Worm (Caenorhabditis elegans) whole organism, L1 larva: ENCODE results near the gene Y7A5A.1.
A peak's percentile ranks its signal among the peaks of the same experiment; 100 is the strongest.

ENCODE experiments used
- C04F5.9 ChIP-seq: sonication (generic microtip); optimal IDR thresholded peaks from 2 replicates; lab custom pipeline; 2016; ENCODE audit warnings: missing genetic modification characterization, missing compliant biosample characterization
- Y116A8C.19 ChIP-seq: sonication (generic microtip); optimal IDR thresholded peaks from 2 replicates; lab custom pipeline; 2016; ENCODE audit warnings: missing compliant biosample characterization, missing genetic modification characterization, borderline replicate concordance
- ama-1 ChIP-seq: fragments of 150-350 bp; optimal IDR thresholded peaks from 2 replicates; lab custom pipeline; 2014
- blmp-1 ChIP-seq: fragments of 150-350 bp; optimal IDR thresholded peaks from 2 replicates; lab custom pipeline; 2014; ENCODE audit warnings: missing biosample characterization, missing genetic modification characterization
- ceh-8 ChIP-seq: fragments of 200-800 bp; sonication (Bioruptor generic); optimal IDR thresholded peaks from 2 replicates; lab custom pipeline; 2018; ENCODE audit warnings: mild to moderate bottlenecking, missing genetic modification characterization, moderate library complexity, missing compliant biosample characterization
- ceh-88 ChIP-seq: fragments of 200-800 bp; sonication (Bioruptor generic); IDR thresholded peaks from 2 replicates; pipeline ENCODE4 v1.3.6; 2022; ENCODE audit warnings: missing genetic modification characterization, missing compliant biosample characterization
- ces-1 ChIP-seq: fragments of 150-350 bp; optimal IDR thresholded peaks from 2 replicates; lab custom pipeline; 2014; ENCODE audit warnings: missing biosample characterization, missing genetic modification reagents, missing genetic modification characterization
- efl-1 ChIP-seq, 4 experiments: fragments of 150-350 bp; optimal IDR thresholded peaks in 3 of 4; peaks in 1 of 4; 1 replicate in 1 of 4; 2 replicates in 3 of 4; lab custom pipeline; 2014; ENCODE audit warnings: missing biosample characterization in 2 of 4, missing genetic modification characterization in 2 of 4, missing genetic modification reagents in 2 of 4
- egl-13 ChIP-seq: sonication (generic microtip); optimal IDR thresholded peaks from 2 replicates; lab custom pipeline; 2016; ENCODE audit warnings: missing genotype, missing genetic modification reagents, missing genetic modification characterization, missing compliant biosample characterization
- elt-2 ChIP-seq: sonication (generic microtip); optimal IDR thresholded peaks from 2 replicates; lab custom pipeline; 2016; ENCODE audit warnings: missing genetic modification characterization, mild to moderate bottlenecking, inconsistent platforms, missing compliant biosample characterization, missing genetic modification reagents
- ets-5 ChIP-seq: fragments of 200-800 bp; sonication (Bioruptor generic); IDR thresholded peaks from 2 replicates; pipeline ENCODE4 v1.3.6; 2022; ENCODE audit warnings: missing genetic modification characterization, missing compliant biosample characterization
- fkh-8 ChIP-seq: sonication (generic microtip); optimal IDR thresholded peaks from 2 replicates; lab custom pipeline; 2016; ENCODE audit warnings: mild to moderate bottlenecking, missing genetic modification characterization, missing compliant biosample characterization
- fos-1 ChIP-seq: fragments of 150-350 bp; optimal IDR thresholded peaks from 2 replicates; lab custom pipeline; 2014; ENCODE audit warnings: missing biosample characterization, missing genetic modification characterization
- grh-1 ChIP-seq: fragments of 200-800 bp; sonication (Bioruptor generic); IDR thresholded peaks from 2 replicates; pipeline ENCODE4 v1.3.6; 2022; ENCODE audit warnings: missing genetic modification reagents, missing genetic modification characterization, missing compliant biosample characterization
- hlh-17 ChIP-seq: fragments of 200-800 bp; sonication (Bioruptor generic); optimal IDR thresholded peaks from 2 replicates; lab custom pipeline; 2018; ENCODE audit warnings: missing genetic modification characterization, mild to moderate bottlenecking, missing compliant biosample characterization, moderate library complexity, borderline replicate concordance
- hlh-4 ChIP-seq: sonication (generic microtip); optimal IDR thresholded peaks from 2 replicates; lab custom pipeline; 2016; ENCODE audit warnings: mild to moderate bottlenecking, missing genetic modification characterization, missing compliant biosample characterization
- isw-1 ChIP-seq: fragments of 200-800 bp; sonication (Bioruptor generic); IDR thresholded peaks from 2 replicates; pipeline ENCODE4 v1.3.6; 2022; ENCODE audit warnings: missing genetic modification characterization, missing compliant biosample characterization
- jun-1 ChIP-seq: fragments of 150-350 bp; optimal IDR thresholded peaks from 2 replicates; lab custom pipeline; 2014; ENCODE audit warnings: missing biosample characterization, missing genetic modification reagents, missing genetic modification characterization
- lin-14 ChIP-seq: fragments of 200-800 bp; sonication (Bioruptor generic); optimal IDR thresholded peaks from 2 replicates; lab custom pipeline; 2018; ENCODE audit warnings: mild to moderate bottlenecking, missing genetic modification characterization, moderate library complexity, missing compliant biosample characterization
- lin-15B ChIP-seq: fragments of 150-350 bp; sonication (generic microtip); optimal IDR thresholded peaks from 3 replicates; lab custom pipeline; 2014; ENCODE audit warnings: missing biosample characterization, missing genetic modification characterization
- lin-39 ChIP-seq: fragments of 150-350 bp; optimal IDR thresholded peaks from 2 replicates; lab custom pipeline; 2014; ENCODE audit warnings: missing biosample characterization, missing genetic modification reagents, missing genetic modification characterization
- lir-3 ChIP-seq: sonication (generic microtip); optimal IDR thresholded peaks from 2 replicates; lab custom pipeline; 2016; ENCODE audit warnings: mild to moderate bottlenecking, missing genetic modification characterization, moderate library complexity, missing compliant biosample characterization; ENCODE audit not compliant: poor library complexity
- mdl-1 ChIP-seq, 2 experiments: fragments of 150-350 bp; optimal IDR thresholded peaks; 2 replicates each; lab custom pipeline; 2014 to 2017; ENCODE audit warnings: missing biosample characterization in 2 of 2, missing genetic modification characterization in 2 of 2, inconsistent platforms in 1 of 2
- mef-2 ChIP-seq: fragments of 150-350 bp; optimal IDR thresholded peaks from 2 replicates; lab custom pipeline; 2014; ENCODE audit warnings: missing biosample characterization, missing genetic modification characterization
- nhr-19 ChIP-seq: fragments of 200-800 bp; sonication (Bioruptor generic); conservative IDR thresholded peaks from 2 replicates; pipeline ENCODE4 v1.3.6; 2022; ENCODE audit warnings: missing genetic modification characterization, missing compliant biosample characterization
- nhr-20 ChIP-seq: sonication (generic microtip); optimal IDR thresholded peaks from 2 replicates; lab custom pipeline; 2016; ENCODE audit warnings: mild to moderate bottlenecking, missing genetic modification characterization, missing compliant biosample characterization
- nhr-47 ChIP-seq: sonication (generic microtip); optimal IDR thresholded peaks from 2 replicates; lab custom pipeline; 2016; ENCODE audit warnings: mild to moderate bottlenecking, missing genetic modification characterization, moderate library complexity, missing compliant biosample characterization
- nhr-71 ChIP-seq: sonication (generic microtip); optimal IDR thresholded peaks from 2 replicates; lab custom pipeline; 2016; ENCODE audit warnings: mild to moderate bottlenecking, missing genetic modification characterization, moderate library complexity, missing compliant biosample characterization
- nhr-85 ChIP-seq: sonication (generic microtip); peaks from one replicate; lab custom pipeline; 2016; ENCODE audit warnings: missing genetic modification characterization, inconsistent platforms, missing compliant biosample characterization
- nhr-90 ChIP-seq: sonication (generic microtip); optimal IDR thresholded peaks from 2 replicates; lab custom pipeline; 2016; ENCODE audit warnings: mild to moderate bottlenecking, missing genetic modification characterization, missing compliant biosample characterization; ENCODE audit not compliant: poor library complexity
- rnt-1 ChIP-seq: sonication (generic microtip); optimal IDR thresholded peaks from 2 replicates; lab custom pipeline; 2016; ENCODE audit warnings: mild to moderate bottlenecking, missing genetic modification characterization, moderate library complexity, missing compliant biosample characterization
- skn-1 ChIP-seq: fragments of 150-350 bp; optimal IDR thresholded peaks from 2 replicates; lab custom pipeline; 2014; ENCODE audit warnings: missing biosample characterization, missing genetic modification characterization
- sup-37 ChIP-seq: fragments of 200-800 bp; sonication (Bioruptor generic); optimal IDR thresholded peaks from 2 replicates; lab custom pipeline; 2018; ENCODE audit warnings: mild to moderate bottlenecking, missing genetic modification characterization, missing compliant biosample characterization
- swsn-7 ChIP-seq: sonication (generic microtip); optimal IDR thresholded peaks from 2 replicates; lab custom pipeline; 2016; ENCODE audit warnings: missing genetic modification characterization, missing compliant biosample characterization
- unc-130 ChIP-seq: fragments of 150-350 bp; optimal IDR thresholded peaks from 2 replicates; lab custom pipeline; 2017; ENCODE audit warnings: missing biosample characterization, missing genetic modification characterization, inconsistent platforms
- unc-30 ChIP-seq: sonication (generic microtip); optimal IDR thresholded peaks from 2 replicates; lab custom pipeline; 2017; ENCODE audit warnings: missing biosample characterization, missing genetic modification characterization
- vab-15 ChIP-seq: sonication (generic microtip); optimal IDR thresholded peaks from 2 replicates; lab custom pipeline; 2017; ENCODE audit warnings: missing genotype, mild to moderate bottlenecking, missing genetic modification characterization, missing compliant biosample characterization
- zag-1 ChIP-seq: fragments of 150-350 bp; optimal IDR thresholded peaks from 2 replicates; lab custom pipeline; 2014; ENCODE audit warnings: missing biosample characterization, missing genetic modification characterization
- ztf-11 ChIP-seq, 2 experiments: sonication (generic microtip); optimal IDR thresholded peaks; 2 replicates each; lab custom pipeline; 2016 to 2017; ENCODE audit warnings: missing genetic modification characterization in 2 of 2, missing biosample characterization in 1 of 2, missing compliant biosample characterization in 1 of 2

The Y7A5A.1 gene

ce11 chrX:15799595-15799994, 28.3 kb upstream of the Y7A5A.1 start, which contains the start of gene Y7A5A.6:
Gene Y7A5A.6, minus strand, starts transcription at chrX:15799695.
- TF ChIP-seq ets-5 (GFP tag; lab: Robert Waterston, UW) (no peak), elt-2 (tag; lab: Kevin White, UChicago) (peak; percentile 35)

DNA sequence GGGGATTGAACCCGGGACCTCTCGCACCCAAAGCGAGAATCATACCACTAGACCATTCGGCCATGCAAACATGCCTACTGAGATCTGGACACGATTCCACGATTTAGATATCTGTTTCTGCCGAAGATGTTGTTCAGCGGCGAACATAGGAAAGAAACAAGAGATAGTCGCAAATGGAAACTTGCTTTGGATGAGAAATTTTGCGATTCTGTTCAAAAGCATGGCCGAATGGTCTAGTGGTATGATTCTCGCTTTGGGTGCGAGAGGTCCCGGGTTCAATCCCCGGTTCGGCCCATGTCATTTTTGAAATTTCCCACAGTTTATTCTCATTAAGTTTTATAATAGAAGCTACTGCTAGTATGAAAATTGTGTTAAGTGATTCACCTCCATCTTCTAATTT, 25.3 kb upstream of the Y7A5A.1 start:
- TF ChIP-seq lin-14 (GFP tag; lab: Kevin White, UChicago) (no peak), hlh-4 (no peak), grh-1 (peak; percentile 18; the same call in 1 of the 2 replicates), ces-1 (GFP tag; lab: Kevin White, UChicago) (no peak), nhr-90 (tag; lab: Kevin White, UChicago) (peak; percentile 22)

DNA sequence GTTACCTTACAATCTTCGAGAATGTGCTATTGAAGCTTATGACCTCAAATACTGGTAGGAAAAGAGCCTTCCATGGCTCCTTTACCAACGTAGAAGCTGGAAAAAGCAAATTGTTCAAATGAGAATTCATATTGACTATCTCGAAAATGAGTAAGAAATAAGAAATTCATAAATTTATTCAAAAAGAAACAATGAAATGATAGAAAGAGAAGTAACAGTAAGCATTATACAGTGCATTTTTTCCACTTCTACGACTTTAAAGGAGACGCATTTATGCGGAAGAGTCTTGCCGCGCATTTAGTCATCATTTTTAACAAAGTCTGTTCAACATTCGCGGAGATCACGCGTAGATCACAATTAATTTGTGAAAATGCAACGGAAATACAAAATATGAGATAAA, 23.7 kb upstream of the Y7A5A.1 start, which contains the start of gene Y7A5A.10:
Gene Y7A5A.10 (minus strand): TSS at position 101 of the 400 bp plus-strand sequence.
- TF ChIP-seq lin-15B (no peak), nhr-71 (no peak), zag-1 (tag; lab: Kevin White, UChicago) (no peak), rnt-1 (no peak), hlh-17 (no peak), jun-1 (tag; lab: Kevin White, UChicago) (no peak)

ce11 chrX:15786726-15787125, 15.4 kb upstream of the Y7A5A.1 start, which contains the start of gene Y7A5A.5:
Gene Y7A5A.5, minus strand, starts transcription at chrX:15786826.
- TF ChIP-seq C04F5.9 (tag; lab: Kevin White, UChicago) (no peak), blmp-1 (tag; lab: Kevin White, UChicago) (no peak), egl-13 (tag; lab: Kevin White, UChicago) (no peak), isw-1 (GFP tag; lab: Robert Waterston, UW) (no peak), lin-14 (GFP tag; lab: Kevin White, UChicago) (no peak), sup-37 (GFP tag; lab: Kevin White, UChicago) (no peak)

DNA sequence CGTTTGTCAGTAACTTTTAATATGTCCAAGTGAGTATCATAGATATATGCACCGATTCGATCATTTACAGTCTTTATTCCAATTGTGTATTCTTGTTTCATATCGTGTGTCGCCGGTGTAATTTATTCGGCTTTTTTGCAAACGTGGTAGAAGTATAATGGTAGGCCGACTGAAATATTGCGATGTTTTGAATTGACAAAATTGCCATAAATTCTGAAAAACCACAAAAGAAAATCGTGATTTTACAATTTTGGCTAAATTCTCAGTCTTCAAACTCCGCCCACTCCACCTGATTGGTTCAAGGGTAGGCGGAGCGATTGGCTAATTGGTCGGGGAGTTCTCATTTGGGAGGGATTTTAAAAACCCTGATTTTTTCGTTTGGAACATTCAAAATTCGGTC, 13.3 kb upstream of the Y7A5A.1 start, which contains the start of gene Y7A5A.3:
Gene Y7A5A.3 (minus strand): TSS at position 101 of the 400 bp plus-strand sequence.
- TF ChIP-seq Y116A8C.19, result no peak
- TF ChIP-seq swsn-7 (tag; lab: Kevin White, UChicago), result no peak
- no peak for TF ChIP-seq ces-1 (GFP tag; lab: Kevin White, UChicago)
- TF ChIP-seq sup-37 (GFP tag; lab: Kevin White, UChicago), result no peak
- TF ChIP-seq nhr-85 (tag; lab: Kevin White, UChicago), result no peak

DNA sequence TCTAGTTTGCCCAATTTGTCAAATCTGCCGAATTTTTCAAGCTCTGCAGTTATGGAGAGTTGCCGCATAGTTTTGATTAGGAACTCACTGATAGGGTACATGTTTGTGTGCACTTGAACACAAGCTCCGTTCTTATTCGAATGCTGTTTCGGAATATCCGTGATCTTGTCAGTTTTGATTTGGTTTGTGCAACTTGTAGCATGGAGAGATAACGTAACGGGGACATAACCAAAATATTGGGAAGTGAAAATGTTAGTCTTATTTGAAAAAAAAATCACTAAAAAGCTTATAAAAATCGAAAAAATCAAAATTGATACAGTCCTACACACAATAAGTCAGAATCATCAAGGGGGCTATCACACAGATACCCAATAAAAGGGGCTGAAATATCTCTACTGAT, 10.7 kb upstream of the Y7A5A.1 start, which contains the start of gene Y7A5A.24:
Gene Y7A5A.24 (minus strand): TSS at position 101 of the 400 bp plus-strand sequence.
- TF ChIP-seq efl-1 (optimal IDR thresholded peaks at IDR 0.05; lab: Kevin White, UChicago) (no peak), efl-1 (GFP tag; optimal IDR thresholded peaks at IDR 0.05 in 1 of 2; lab: Kevin White, UChicago) (peak in 1 of 2 experiments; percentile 7), fos-1 (tag; lab: Kevin White, UChicago) (no peak)

DNA sequence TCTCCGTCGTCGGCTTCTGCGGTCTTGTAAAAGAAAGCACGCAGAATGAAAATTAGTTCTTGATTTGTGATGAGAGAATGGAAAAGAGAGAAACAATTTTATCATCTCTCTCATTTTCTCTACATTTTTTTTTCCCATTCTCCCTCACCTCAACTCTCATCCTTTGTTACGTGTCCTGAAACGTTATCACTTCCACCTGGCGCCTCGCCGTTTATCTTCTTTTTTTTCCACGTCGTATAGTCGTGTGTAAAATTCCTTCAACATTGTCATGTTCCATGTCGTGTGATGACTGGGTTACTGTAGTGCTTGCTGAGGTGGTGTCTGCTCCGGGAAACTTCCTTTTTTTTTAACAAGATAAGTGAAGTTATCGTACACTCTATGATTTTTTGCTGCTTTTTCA, 8.2 kb upstream of the Y7A5A.1 start:
- no peak for TF ChIP-seq fos-1 (tag; lab: Kevin White, UChicago)
- TF ChIP-seq skn-1 (tag; lab: Kevin White, UChicago), result peak; percentile 0
- peak; percentile 78 for TF ChIP-seq lin-14 (GFP tag; lab: Kevin White, UChicago)
- TF ChIP-seq lin-39 (tag; lab: Kevin White, UChicago), result no peak
- no peak for TF ChIP-seq nhr-47 (tag; lab: Kevin White, UChicago)
- TF ChIP-seq vab-15 (tag; lab: Kevin White, UChicago), result no peak
- TF ChIP-seq nhr-19 (GFP tag; lab: Robert Waterston, UW), result peak; percentile 7; the same call in 1 of the 2 replicates
- TF ChIP-seq lir-3 (tag; lab: Kevin White, UChicago), result no peak
- TF ChIP-seq ets-5 (GFP tag; lab: Robert Waterston, UW), result no peak
- TF ChIP-seq nhr-20 (tag; lab: Kevin White, UChicago), result peak; percentile 50
- no peak for TF ChIP-seq fkh-8 (tag; lab: Kevin White, UChicago)
- no peak for TF ChIP-seq ztf-11 (tag; optimal IDR thresholded peaks at IDR 0.05; lab: Kevin White, UChicago)
- TF ChIP-seq zag-1 (tag; lab: Kevin White, UChicago), result no peak
- TF ChIP-seq ama-1 (lab: Kevin White, UChicago), result peak; percentile 28
- TF ChIP-seq mdl-1 (tag; optimal IDR thresholded peaks at IDR 0.05; lab: Kevin White, UChicago), result peak in 1 of 2 experiments; percentile 70
- TF ChIP-seq grh-1, result no peak
- TF ChIP-seq elt-2 (tag; lab: Kevin White, UChicago), result peak; percentile 80
- TF ChIP-seq unc-130 (tag; lab: Kevin White, UChicago), result peak; percentile 55
- no peak for TF ChIP-seq mef-2
- TF ChIP-seq ceh-8, result no peak
- TF ChIP-seq ceh-88 (GFP tag; lab: Robert Waterston, UW), result no peak
- no peak for TF ChIP-seq unc-30
